Worm (Caenorhabditis elegans) whole organism, L1 larva: ENCODE measurements around the gene R166.3.

Experiments
- C16A3.4 ChIP-seq: fragments of 150-350 bp; optimal IDR thresholded peaks from 2 replicates; lab custom pipeline; 2014; ENCODE audit warnings: missing biosample characterization, missing genetic modification characterization
- C34B4.2 ChIP-seq: sonication (generic microtip); optimal IDR thresholded peaks from 2 replicates; lab custom pipeline; 2017; ENCODE audit warnings: mild to moderate bottlenecking, missing genetic modification characterization, missing compliant biosample characterization
- Y116A8C.19 ChIP-seq: sonication (generic microtip); optimal IDR thresholded peaks from 2 replicates; lab custom pipeline; 2016; ENCODE audit warnings: missing compliant biosample characterization, missing genetic modification characterization, borderline replicate concordance
- aha-1 ChIP-seq: fragments of 150-350 bp; optimal IDR thresholded peaks from 2 replicates; lab custom pipeline; 2014; ENCODE audit warnings: missing biosample characterization, missing genetic modification characterization
- aly-2 ChIP-seq: fragments of 150-350 bp; optimal IDR thresholded peaks from 2 replicates; lab custom pipeline; 2014; ENCODE audit warnings: missing biosample characterization, missing genetic modification characterization
- ceh-8 ChIP-seq: fragments of 200-800 bp; sonication (Bioruptor generic); optimal IDR thresholded peaks from 2 replicates; lab custom pipeline; 2018; ENCODE audit warnings: mild to moderate bottlenecking, missing genetic modification characterization, moderate library complexity, missing compliant biosample characterization
- ceh-82 ChIP-seq, 3 experiments: fragments of 150-350 bp in 1 of 3; sonication (generic microtip) in 2 of 3; optimal IDR thresholded peaks; 2 replicates each; lab custom pipeline; 2014 to 2017; ENCODE audit warnings: missing biosample characterization in 3 of 3, missing genetic modification characterization in 3 of 3
- ceh-90 ChIP-seq: sonication (generic microtip); optimal IDR thresholded peaks from 2 replicates; lab custom pipeline; 2016; ENCODE audit warnings: missing genetic modification characterization, missing compliant biosample characterization
- dpl-1 ChIP-seq, 3 experiments: fragments of 150-350 bp in 2 of 3; sonication (generic microtip) in 1 of 3; optimal IDR thresholded peaks; 2 replicates each; lab custom pipeline; 2014 to 2017; ENCODE audit warnings: missing biosample characterization in 3 of 3, missing genetic modification characterization in 3 of 3, missing genetic modification reagents in 3 of 3
- dsc-1 ChIP-seq: sonication (generic microtip); optimal IDR thresholded peaks from 2 replicates; lab custom pipeline; 2016; ENCODE audit warnings: mild to moderate bottlenecking, missing genetic modification characterization, missing compliant biosample characterization
- efl-3 ChIP-seq: fragments of 200-800 bp; sonication (Bioruptor generic); optimal IDR thresholded peaks from 2 replicates; lab custom pipeline; 2018; ENCODE audit warnings: mild to moderate bottlenecking, missing genetic modification characterization, missing compliant biosample characterization
- egl-13 ChIP-seq: sonication (generic microtip); optimal IDR thresholded peaks from 2 replicates; lab custom pipeline; 2016; ENCODE audit warnings: missing genotype, missing genetic modification reagents, missing genetic modification characterization, missing compliant biosample characterization
- elt-3 ChIP-seq, 6 experiments: fragments of 150-350 bp in 1 of 6; sonication (generic microtip); optimal IDR thresholded peaks; 2 replicates each; lab custom pipeline; 2017 to 2018; ENCODE audit warnings: missing biosample characterization in 6 of 6, missing genetic modification characterization in 6 of 6, inconsistent platforms in 1 of 6
- ets-5 ChIP-seq: fragments of 200-800 bp; sonication (Bioruptor generic); IDR thresholded peaks from 2 replicates; pipeline ENCODE4 v1.3.6; 2022; ENCODE audit warnings: missing genetic modification characterization, missing compliant biosample characterization
- fkh-4 ChIP-seq: sonication (generic microtip); optimal IDR thresholded peaks from 2 replicates; lab custom pipeline; 2016; ENCODE audit warnings: missing compliant biosample characterization, missing genetic modification characterization, borderline replicate concordance
- fos-1 ChIP-seq: fragments of 150-350 bp; optimal IDR thresholded peaks from 2 replicates; lab custom pipeline; 2014; ENCODE audit warnings: missing biosample characterization, missing genetic modification characterization
- grh-1 ChIP-seq: fragments of 200-800 bp; sonication (Bioruptor generic); IDR thresholded peaks from 2 replicates; pipeline ENCODE4 v1.3.6; 2022; ENCODE audit warnings: missing genetic modification reagents, missing genetic modification characterization, missing compliant biosample characterization
- hlh-17 ChIP-seq: fragments of 200-800 bp; sonication (Bioruptor generic); optimal IDR thresholded peaks from 2 replicates; lab custom pipeline; 2018; ENCODE audit warnings: missing genetic modification characterization, mild to moderate bottlenecking, missing compliant biosample characterization, moderate library complexity, borderline replicate concordance
- irx-1 ChIP-seq: sonication (generic microtip); optimal IDR thresholded peaks from 2 replicates; lab custom pipeline; 2016; ENCODE audit warnings: missing genetic modification characterization, missing compliant biosample characterization
- jun-1 ChIP-seq: fragments of 150-350 bp; optimal IDR thresholded peaks from 2 replicates; lab custom pipeline; 2014; ENCODE audit warnings: missing biosample characterization, missing genetic modification reagents, missing genetic modification characterization
- lin-13 ChIP-seq: fragments of 150-350 bp; optimal IDR thresholded peaks from 2 replicates; lab custom pipeline; 2014; ENCODE audit warnings: missing biosample characterization, missing genetic modification reagents, missing genetic modification characterization
- lin-14 ChIP-seq: fragments of 200-800 bp; sonication (Bioruptor generic); optimal IDR thresholded peaks from 2 replicates; lab custom pipeline; 2018; ENCODE audit warnings: mild to moderate bottlenecking, missing genetic modification characterization, moderate library complexity, missing compliant biosample characterization
- lin-35 ChIP-seq, 2 experiments: fragments of 150-350 bp; optimal IDR thresholded peaks; 2 replicates each; lab custom pipeline; 2014; ENCODE audit warnings: missing biosample characterization in 2 of 2, missing genetic modification characterization in 2 of 2, missing genetic modification reagents in 2 of 2
- lir-3 ChIP-seq: sonication (generic microtip); optimal IDR thresholded peaks from 2 replicates; lab custom pipeline; 2016; ENCODE audit warnings: mild to moderate bottlenecking, missing genetic modification characterization, moderate library complexity, missing compliant biosample characterization; ENCODE audit not compliant: poor library complexity
- mab-9 ChIP-seq: fragments of 200-800 bp; sonication (Bioruptor generic); IDR thresholded peaks from 2 replicates; pipeline ENCODE4 v1.3.6; 2022; ENCODE audit warnings: missing genetic modification reagents, missing genetic modification characterization, missing compliant biosample characterization
- mdl-1 ChIP-seq, 2 experiments: fragments of 150-350 bp; optimal IDR thresholded peaks; 2 replicates each; lab custom pipeline; 2014 to 2017; ENCODE audit warnings: missing biosample characterization in 2 of 2, missing genetic modification characterization in 2 of 2, inconsistent platforms in 1 of 2
- nhr-12 ChIP-seq: sonication (generic microtip); optimal IDR thresholded peaks from 2 replicates; lab custom pipeline; 2017; ENCODE audit warnings: missing biosample characterization, missing genetic modification characterization
- nhr-19 ChIP-seq: fragments of 200-800 bp; sonication (Bioruptor generic); conservative IDR thresholded peaks from 2 replicates; pipeline ENCODE4 v1.3.6; 2022; ENCODE audit warnings: missing genetic modification characterization, missing compliant biosample characterization
- nhr-20 ChIP-seq: sonication (generic microtip); optimal IDR thresholded peaks from 2 replicates; lab custom pipeline; 2016; ENCODE audit warnings: mild to moderate bottlenecking, missing genetic modification characterization, missing compliant biosample characterization
- nhr-71 ChIP-seq: sonication (generic microtip); optimal IDR thresholded peaks from 2 replicates; lab custom pipeline; 2016; ENCODE audit warnings: mild to moderate bottlenecking, missing genetic modification characterization, moderate library complexity, missing compliant biosample characterization
- nhr-76 ChIP-seq: sonication (generic microtip); optimal IDR thresholded peaks from 2 replicates; lab custom pipeline; 2017; ENCODE audit warnings: missing biosample characterization, missing genetic modification characterization
- nhr-77 ChIP-seq: fragments of 150-350 bp; optimal IDR thresholded peaks from 2 replicates; lab custom pipeline; 2014; ENCODE audit warnings: missing biosample characterization, missing genetic modification characterization
- nhr-84 ChIP-seq: sonication (generic microtip); optimal IDR thresholded peaks from 2 replicates; lab custom pipeline; 2017; ENCODE audit warnings: missing biosample characterization, missing genetic modification characterization
- nhr-85 ChIP-seq: sonication (generic microtip); peaks from one replicate; lab custom pipeline; 2016; ENCODE audit warnings: missing genetic modification characterization, inconsistent platforms, missing compliant biosample characterization
- pag-3 ChIP-seq: sonication (generic microtip); optimal IDR thresholded peaks from 2 replicates; lab custom pipeline; 2017; ENCODE audit warnings: missing genetic modification characterization, mild to moderate bottlenecking, missing compliant biosample characterization, antibody characterized with exemption, borderline replicate concordance; ENCODE audit not compliant: insufficient read depth
- pqm-1 ChIP-seq: sonication (generic microtip); optimal IDR thresholded peaks from 3 replicates; lab custom pipeline; 2017; ENCODE audit warnings: missing biosample characterization, missing genetic modification characterization
- rnt-1 ChIP-seq: sonication (generic microtip); optimal IDR thresholded peaks from 2 replicates; lab custom pipeline; 2016; ENCODE audit warnings: mild to moderate bottlenecking, missing genetic modification characterization, moderate library complexity, missing compliant biosample characterization
- snpc-4 ChIP-seq: fragments of 150-350 bp; optimal IDR thresholded peaks from 2 replicates; lab custom pipeline; 2014; ENCODE audit warnings: missing biosample characterization, missing genetic modification characterization
- snu-23 ChIP-seq: sonication (generic microtip); optimal IDR thresholded peaks from 2 replicates; lab custom pipeline; 2016; ENCODE audit warnings: missing genetic modification characterization, missing compliant biosample characterization
- sox-4 ChIP-seq: sonication (generic microtip); optimal IDR thresholded peaks from 2 replicates; lab custom pipeline; 2016; ENCODE audit warnings: missing genetic modification characterization, missing compliant biosample characterization
- sup-37 ChIP-seq: fragments of 200-800 bp; sonication (Bioruptor generic); optimal IDR thresholded peaks from 2 replicates; lab custom pipeline; 2018; ENCODE audit warnings: mild to moderate bottlenecking, missing genetic modification characterization, missing compliant biosample characterization
- tlp-1 ChIP-seq: fragments of 150-350 bp; optimal IDR thresholded peaks from 2 replicates; lab custom pipeline; 2014; ENCODE audit warnings: missing biosample characterization, missing genetic modification characterization
- unc-130 ChIP-seq: fragments of 150-350 bp; optimal IDR thresholded peaks from 2 replicates; lab custom pipeline; 2017; ENCODE audit warnings: missing biosample characterization, missing genetic modification characterization, inconsistent platforms
- unc-62 ChIP-seq: fragments of 150-350 bp; optimal IDR thresholded peaks from 2 replicates; lab custom pipeline; 2014; ENCODE audit warnings: missing biosample characterization, missing genetic modification reagents, missing genetic modification characterization
- unc-86 ChIP-seq: sonication (generic microtip); optimal IDR thresholded peaks from 2 replicates; lab custom pipeline; 2016; ENCODE audit warnings: missing genetic modification characterization, missing compliant biosample characterization
- unc-98 ChIP-seq: fragments of 200-800 bp; sonication (Bioruptor generic); IDR thresholded peaks from 2 replicates; pipeline ENCODE4 v1.3.6; 2022; ENCODE audit warnings: missing genetic modification characterization, missing compliant biosample characterization
- vab-15 ChIP-seq: sonication (generic microtip); optimal IDR thresholded peaks from 2 replicates; lab custom pipeline; 2017; ENCODE audit warnings: missing genotype, mild to moderate bottlenecking, missing genetic modification characterization, missing compliant biosample characterization
- xbp-1 ChIP-seq: sonication (generic microtip); optimal IDR thresholded peaks from 2 replicates; lab custom pipeline; 2016; ENCODE audit warnings: missing genetic modification characterization, missing compliant biosample characterization
- zag-1 ChIP-seq: fragments of 150-350 bp; optimal IDR thresholded peaks from 2 replicates; lab custom pipeline; 2014; ENCODE audit warnings: missing biosample characterization, missing genetic modification characterization
- zip-4 ChIP-seq: fragments of 200-800 bp; sonication (Bioruptor generic); optimal IDR thresholded peaks from 2 replicates; lab custom pipeline; 2018; ENCODE audit warnings: mild to moderate bottlenecking, missing genetic modification characterization, moderate library complexity, missing compliant biosample characterization
- ztf-4 ChIP-seq: fragments of 150-350 bp; optimal IDR thresholded peaks from 2 replicates; lab custom pipeline; 2014; ENCODE audit warnings: missing biosample characterization, missing genetic modification characterization

The R166.3 gene

ce11 chrII:10558962-10559415 lies 19.9 kb upstream of the R166.3 start (continued):
- TF ChIP-seq nhr-85 (tag; lab: Kevin White, UChicago): peak; percentile 97

- TF ChIP-seq pqm-1 (tag; lab: Kevin White, UChicago) (no peak), sup-37 (GFP tag; lab: Kevin White, UChicago) (no peak), Y116A8C.19 (no peak), lir-3 (tag; lab: Kevin White, UChicago) (peak; percentile 45), unc-86 (tag; lab: Kevin White, UChicago) (no peak), ceh-90 (tag; lab: Kevin White, UChicago) (no peak), nhr-77 (tag; lab: Kevin White, UChicago) (no peak), jun-1 (tag; lab: Kevin White, UChicago) (no peak), xbp-1 (tag; lab: Kevin White, UChicago) (no peak), lin-13 (GFP tag; lab: Kevin White, UChicago) (no peak), hlh-17 (no peak), nhr-20 (no peak), lin-14 (GFP tag; lab: Kevin White, UChicago) (peak; percentile 61), vab-15 (tag; lab: Kevin White, UChicago) (no peak), aly-2 (tag; lab: Kevin White, UChicago) (no peak), nhr-71 (tag; lab: Kevin White, UChicago) (peak; percentile 37), unc-130 (peak; percentile 65), nhr-84 (tag; lab: Kevin White, UChicago) (no peak), efl-3 (GFP tag; lab: Kevin White, UChicago) (no peak), elt-3 (tag; optimal IDR thresholded peaks at IDR 0.05; lab: Kevin White, UChicago) (no peak), C16A3.4 (no peak), dsc-1 (no peak), zip-4 (GFP tag; lab: Kevin White, UChicago) (no peak), lin-35 (GFP tag; optimal IDR thresholded peaks at IDR 0.05; lab: Kevin White, UChicago) (no peak), zag-1 (tag; lab: Kevin White, UChicago) (no peak), pag-3 (no peak), mdl-1 (tag; optimal IDR thresholded peaks at IDR 0.05; lab: Kevin White, UChicago) (peak in 1 of 2 experiments; percentile 87), snu-23 (GFP tag; lab: Kevin White, UChicago) (no peak), ztf-4 (tag; lab: Kevin White, UChicago) (peak; percentile 14), rnt-1 (tag; lab: Kevin White, UChicago) (peak; percentile 85), fos-1 (tag; lab: Kevin White, UChicago) (no peak), dpl-1 (GFP tag; optimal IDR thresholded peaks at IDR 0.05; lab: Kevin White, UChicago) (peak in 1 of 3 experiments; percentile 2), unc-98 (GFP tag; lab: Robert Waterston, UW) (no peak), mab-9 (no peak), nhr-19 (peak; percentile 34; the same call in 1 of the 2 replicates), aha-1 (no peak), fkh-4 (no peak), C34B4.2 (no peak), ceh-8 (GFP tag; lab: Kevin White, UChicago) (no peak), ets-5 (GFP tag; lab: Robert Waterston, UW) (no peak), grh-1 (GFP tag; lab: Robert Waterston, UW) (no peak), nhr-85 (tag; lab: Kevin White, UChicago) (no peak), nhr-12 (tag; lab: Kevin White, UChicago) (no peak), tlp-1 (tag; lab: Kevin White, UChicago) (no peak), ceh-82 (tag; optimal IDR thresholded peaks at IDR 0.05; lab: Kevin White, UChicago) (no peak), sox-4 (tag; lab: Kevin White, UChicago) (no peak), irx-1 (tag; lab: Kevin White, UChicago) (no peak), nhr-76 (tag; lab: Kevin White, UChicago) (no peak), snpc-4 (tag; lab: Kevin White, UChicago) (no peak), egl-13 (tag; lab: Kevin White, UChicago) (no peak), unc-62 (GFP tag; lab: Kevin White, UChicago) (no peak)
These were observed 19.2 kb upstream of the R166.3 start for ce11 chrII:10558345-10558744.
